Fruit fly (Drosophila melanogaster) whole organism, embryonic: Measurements from ENCODE around the gene CG31538.

Experiments
- Antp ChIP-seq: fragments of 200-800 bp; sonication (Bioruptor generic); optimal IDR thresholded peaks from 3 replicates; lab custom pipeline; 2016; ENCODE audit warnings: missing biosample characterization, missing genetic modification characterization
- B-H1 ChIP-seq: fragments of 200-800 bp; sonication (Bioruptor generic); IDR thresholded peaks from 3 replicates; pipeline ENCODE4 v1.3.6; 2022; ENCODE audit warnings: missing biosample characterization, missing genetic modification characterization
- CG11504 ChIP-seq: fragments of 200-800 bp; sonication (Bioruptor generic); optimal IDR thresholded peaks from 3 replicates; lab custom pipeline; 2019; ENCODE audit warnings: missing biosample characterization, mild to moderate bottlenecking, missing genetic modification characterization, moderate library complexity
- CG11560 ChIP-seq: fragments of 200-800 bp; sonication (Bioruptor generic); IDR thresholded peaks from 3 replicates; pipeline ENCODE4 v1.3.6; 2022; ENCODE audit warnings: missing biosample characterization, missing genetic modification characterization
- CG14441 ChIP-seq: fragments of 200-800 bp; sonication (Bioruptor generic); IDR thresholded peaks from 2 replicates; pipeline ENCODE4 v1.3.6; 2022; ENCODE audit warnings: missing biosample characterization, missing genetic modification characterization
- CG15696 ChIP-seq: fragments of 200-800 bp; sonication (Bioruptor generic); optimal IDR thresholded peaks from 2 replicates; lab custom pipeline; 2019; ENCODE audit warnings: missing biosample characterization, mild to moderate bottlenecking, missing genetic modification characterization, moderate library complexity
- CG1602 ChIP-seq: fragments of 200-800 bp; sonication (Bioruptor generic); optimal IDR thresholded peaks from 3 replicates; lab custom pipeline; 2016; ENCODE audit warnings: missing biosample characterization, missing genetic modification characterization
- CG16813 ChIP-seq: fragments of 200-800 bp; sonication (Bioruptor generic); IDR thresholded peaks from 3 replicates; pipeline ENCODE4 v1.3.6; 2022; ENCODE audit warnings: missing biosample characterization, missing genetic modification characterization; ENCODE audit not compliant: partially characterized antibody
- CG18764 ChIP-seq: fragments of 200-800 bp; sonication (Bioruptor generic); optimal IDR thresholded peaks from 3 replicates; lab custom pipeline; 2016; ENCODE audit warnings: missing biosample characterization, missing genetic modification characterization
- CG2202 ChIP-seq: fragments of 200-800 bp; sonication (Bioruptor generic); optimal IDR thresholded peaks from 2 replicates; lab custom pipeline; 2018; ENCODE audit warnings: missing biosample characterization, mild to moderate bottlenecking, missing genetic modification characterization
- CG2678 ChIP-seq: fragments of 200-800 bp; sonication (Bioruptor generic); optimal IDR thresholded peaks from 3 replicates; lab custom pipeline; 2019; ENCODE audit warnings: missing biosample characterization, mild to moderate bottlenecking, missing genetic modification characterization, moderate library complexity
- CG31224 ChIP-seq: fragments of 200-800 bp; sonication (Bioruptor generic); IDR thresholded peaks from 2 replicates; pipeline ENCODE4 v1.3.6; 2022; ENCODE audit warnings: missing biosample characterization, missing genetic modification characterization
- CG3281 ChIP-seq: fragments of 200-800 bp; sonication (Bioruptor generic); optimal IDR thresholded peaks from 3 replicates; lab custom pipeline; 2017; ENCODE audit warnings: missing biosample characterization, mild to moderate bottlenecking, missing genetic modification characterization
- CG33213 ChIP-seq: fragments of 200-800 bp; sonication (Bioruptor generic); optimal IDR thresholded peaks from 3 replicates; lab custom pipeline; 2016; ENCODE audit warnings: missing biosample characterization, missing genetic modification characterization
- CG3838 ChIP-seq: fragments of 200-800 bp; sonication (Bioruptor generic); optimal IDR thresholded peaks from 3 replicates; lab custom pipeline; 2016; ENCODE audit warnings: missing biosample characterization, missing genetic modification characterization
- CG4730 ChIP-seq: fragments of 200-800 bp; sonication (Bioruptor generic); IDR thresholded peaks from 2 replicates; pipeline ENCODE4 v1.3.6; 2022; ENCODE audit warnings: missing biosample characterization, missing genetic modification characterization
- CG4854 ChIP-seq: fragments of 200-800 bp; sonication (Bioruptor generic); optimal IDR thresholded peaks from 2 replicates; lab custom pipeline; 2016; ENCODE audit warnings: missing biosample characterization, missing genetic modification characterization, inconsistent platforms
- CG5180 ChIP-seq: fragments of 200-800 bp; sonication (Bioruptor generic); optimal IDR thresholded peaks from 3 replicates; lab custom pipeline; 2017; ENCODE audit warnings: missing biosample characterization, missing genetic modification characterization, mild to moderate bottlenecking, moderate library complexity, missing genetic modification reagents
- CG7928 ChIP-seq: fragments of 200-800 bp; sonication (Bioruptor generic); optimal IDR thresholded peaks from 2 replicates; lab custom pipeline; 2017; ENCODE audit warnings: missing biosample characterization, mild to moderate bottlenecking, missing genetic modification characterization
- CG8944 ChIP-seq: fragments of 200-800 bp; sonication (Bioruptor generic); optimal IDR thresholded peaks from 3 replicates; lab custom pipeline; 2016; ENCODE audit warnings: missing biosample characterization, missing genetic modification characterization
- CG9727 ChIP-seq: fragments of 200-800 bp; sonication (Bioruptor generic); optimal IDR thresholded peaks from 3 replicates; lab custom pipeline; 2017; ENCODE audit warnings: missing biosample characterization, mild to moderate bottlenecking, missing genetic modification characterization
- CG9817 ChIP-seq: fragments of 200-800 bp; sonication (Bioruptor generic); optimal IDR thresholded peaks from 2 replicates; lab custom pipeline; 2018; ENCODE audit warnings: missing biosample characterization, mild to moderate bottlenecking, missing genetic modification characterization, moderate library complexity
- CG9932 ChIP-seq: fragments of 200-800 bp; sonication (Bioruptor generic); IDR thresholded peaks from 2 replicates; pipeline ENCODE4 v1.3.6; 2022; ENCODE audit warnings: missing biosample characterization, missing genetic modification characterization
- Camta ChIP-seq: fragments of 200-800 bp; sonication (Bioruptor generic); optimal IDR thresholded peaks from 2 replicates; lab custom pipeline; 2016; ENCODE audit warnings: missing biosample characterization, missing genetic modification characterization
- Dbx ChIP-seq: fragments of 200-800 bp; sonication (Bioruptor generic); IDR thresholded peaks from 3 replicates; pipeline ENCODE4 v1.3.6; 2022; ENCODE audit warnings: missing biosample characterization, missing genetic modification characterization
- Dek ChIP-seq: fragments of 200-800 bp; sonication (Bioruptor generic); optimal IDR thresholded peaks from 3 replicates; lab custom pipeline; 2019; ENCODE audit warnings: missing biosample characterization, mild to moderate bottlenecking, missing genetic modification characterization, moderate library complexity
- Dp ChIP-seq: fragments of 200-800 bp; sonication (Bioruptor generic); optimal IDR thresholded peaks from 2 replicates; lab custom pipeline; 2018; ENCODE audit warnings: missing biosample characterization, mild to moderate bottlenecking, missing genetic modification characterization, moderate library complexity
- Dref ChIP-seq: fragments of 200-800 bp; sonication (Bioruptor generic); IDR thresholded peaks from 2 replicates; pipeline ENCODE4 v1.3.6; 2022; ENCODE audit warnings: missing biosample characterization, missing genetic modification characterization
- Drgx ChIP-seq: fragments of 200-800 bp; sonication (Bioruptor generic); IDR thresholded peaks from 2 replicates; pipeline ENCODE4 v1.3.6; 2022; ENCODE audit warnings: missing biosample characterization, missing genetic modification characterization
- HmgZ ChIP-seq: fragments of 200-800 bp; sonication (Bioruptor generic); optimal IDR thresholded peaks from 2 replicates; lab custom pipeline; 2018; ENCODE audit warnings: missing biosample characterization, mild to moderate bottlenecking, missing genetic modification characterization
- Hsf ChIP-seq: fragments of 200-800 bp; sonication (Bioruptor generic); optimal IDR thresholded peaks from 3 replicates; lab custom pipeline; 2016; ENCODE audit warnings: missing biosample characterization, missing genetic modification characterization
- Mrtf ChIP-seq: fragments of 200-800 bp; sonication (Bioruptor generic); IDR thresholded peaks from 3 replicates; pipeline ENCODE4 v1.3.6; 2022; ENCODE audit warnings: missing biosample characterization, missing genetic modification characterization
- Ptx1 ChIP-seq: fragments of 200-800 bp; sonication (Bioruptor generic); IDR thresholded peaks from 2 replicates; pipeline ENCODE4 v1.3.6; 2022; ENCODE audit warnings: missing biosample characterization, missing genetic modification characterization
- Spps ChIP-seq: fragments of 200-800 bp; sonication (Bioruptor generic); optimal IDR thresholded peaks from 2 replicates; lab custom pipeline; 2018; ENCODE audit warnings: missing biosample characterization, mild to moderate bottlenecking, missing genetic modification characterization
- ac ChIP-seq: fragments of 200-800 bp; sonication (Bioruptor generic); optimal IDR thresholded peaks from 3 replicates; lab custom pipeline; 2017; ENCODE audit warnings: missing biosample characterization, mild to moderate bottlenecking, missing genetic modification characterization
- bsh ChIP-seq, 2 experiments: fragments of 200-800 bp; sonication (Bioruptor generic); optimal IDR thresholded peaks; 2 replicates each; lab custom pipeline; 2017 to 2018; ENCODE audit warnings: mild to moderate bottlenecking in 2 of 2, missing biosample characterization in 2 of 2, missing genetic modification characterization in 2 of 2, moderate library complexity in 1 of 2
- ftz-f1 ChIP-seq: fragments of 200-800 bp; sonication (Bioruptor generic); optimal IDR thresholded peaks from 2 replicates; lab custom pipeline; 2016; ENCODE audit warnings: missing biosample characterization, missing genetic modification characterization
- gcm ChIP-seq: fragments of 200-800 bp; sonication (Bioruptor generic); optimal IDR thresholded peaks from 2 replicates; lab custom pipeline; 2019; ENCODE audit warnings: missing biosample characterization, mild to moderate bottlenecking, missing genetic modification characterization, moderate library complexity
- gsb-n ChIP-seq: fragments of 200-800 bp; sonication (Bioruptor generic); optimal IDR thresholded peaks from 3 replicates; lab custom pipeline; 2018; ENCODE audit warnings: missing biosample characterization, mild to moderate bottlenecking, missing genetic modification characterization
- hb ChIP-seq: fragments of 200-800 bp; sonication (Bioruptor generic); IDR thresholded peaks from 3 replicates; pipeline ENCODE4 v1.3.6; 2022; ENCODE audit warnings: missing biosample characterization, missing genetic modification characterization; ENCODE audit not compliant: partially characterized antibody
- her ChIP-seq: fragments of 200-800 bp; sonication (Bioruptor generic); optimal IDR thresholded peaks from 2 replicates; lab custom pipeline; 2016; ENCODE audit warnings: missing biosample characterization, missing genetic modification characterization
- hkb ChIP-seq, 2 experiments: fragments of 200-800 bp in 1 of 2; fragments of >200 bp in 1 of 2; sonication (Bioruptor generic) in 1 of 2; IDR thresholded peaks in 1 of 2; optimal IDR thresholded peaks in 1 of 2; 2 replicates each; pipeline versions ENCODE4 v1.3.6 to Lab custom; 2017 to 2022; ENCODE audit warnings: missing biosample characterization in 1 of 2, missing genetic modification characterization in 1 of 2
- maf-S ChIP-seq: fragments of 200-800 bp; sonication (Bioruptor generic); optimal IDR thresholded peaks from 2 replicates; lab custom pipeline; 2016; ENCODE audit warnings: missing biosample characterization, missing genetic modification characterization
- oc ChIP-seq: fragments of 200-800 bp; sonication (Bioruptor generic); optimal IDR thresholded peaks from 2 replicates; lab custom pipeline; 2018; ENCODE audit warnings: missing biosample characterization, mild to moderate bottlenecking, missing genetic modification characterization, moderate library complexity
- rib ChIP-seq: fragments of 200-800 bp; sonication (Bioruptor generic); IDR thresholded peaks from 2 replicates; pipeline ENCODE4 v1.3.6; 2022; ENCODE audit warnings: missing biosample characterization, missing genetic modification characterization
- sisA ChIP-seq: fragments of 200-800 bp; sonication (Bioruptor generic); IDR thresholded peaks from 2 replicates; pipeline ENCODE4 v1.3.6; 2022; ENCODE audit warnings: missing biosample characterization, missing genetic modification characterization
- sna ChIP-seq: fragments of 200-800 bp; sonication (Bioruptor generic); IDR thresholded peaks from 2 replicates; pipeline ENCODE4 v1.3.6; 2022; ENCODE audit warnings: missing biosample characterization, missing genetic modification characterization; ENCODE audit not compliant: partially characterized antibody
- unpg ChIP-seq: fragments of 200-800 bp; sonication (Bioruptor generic); optimal IDR thresholded peaks from 3 replicates; lab custom pipeline; 2018; ENCODE audit warnings: missing biosample characterization, mild to moderate bottlenecking, missing genetic modification characterization, moderate library complexity
- zen ChIP-seq: fragments of 200-800 bp; sonication (Bioruptor generic); optimal IDR thresholded peaks from 3 replicates; lab custom pipeline; 2018; ENCODE audit warnings: missing biosample characterization, mild to moderate bottlenecking, missing genetic modification characterization, moderate library complexity

The CG31538 gene

DNA sequence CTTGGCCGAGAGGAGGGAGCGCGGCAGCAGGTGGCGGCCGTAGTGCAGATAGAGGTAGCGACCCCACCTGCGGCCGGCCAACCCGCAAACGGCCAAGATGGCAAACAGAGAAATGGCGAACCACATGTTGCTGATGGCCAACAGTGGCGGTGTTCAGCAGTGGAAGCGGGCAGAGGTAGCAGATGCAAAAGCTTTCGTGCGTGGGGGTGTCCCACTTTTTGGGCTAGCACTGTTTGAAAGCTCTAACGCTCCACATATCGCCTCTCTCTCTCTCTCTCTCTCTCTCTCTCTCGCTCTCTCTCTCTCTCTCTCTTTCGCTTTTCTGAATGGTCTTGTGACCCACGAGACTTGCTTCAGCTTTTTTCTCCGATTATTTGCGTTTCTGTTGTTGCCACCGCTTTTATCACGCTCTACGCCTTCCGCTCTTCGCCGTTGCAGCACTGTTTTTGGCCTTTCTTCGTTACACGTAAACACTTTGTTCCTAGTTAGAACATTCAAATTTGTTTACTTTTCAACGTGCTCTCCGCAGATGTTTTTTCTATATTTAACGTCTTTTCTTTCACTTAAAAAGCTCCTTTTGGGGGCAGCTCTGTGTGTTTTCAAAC lies 5.2 kb upstream of the CG31538 start (continued):
- no peak for TF ChIP-seq CG4854 (GFP tag; lab: Kevin White, UChicago)
- peak; percentile 81 for TF ChIP-seq Dbx (GFP tag; lab: Robert Waterston, UW)
- no peak for TF ChIP-seq CG1602 (GFP tag; lab: Kevin White, UChicago)
- TF ChIP-seq hb (GFP tag; lab: Robert Waterston, UW) = no peak
- TF ChIP-seq CG15696 (tag; lab: Kevin White, UChicago) = no peak
- TF ChIP-seq hkb (optimal IDR thresholded peaks at IDR 0.05; lab: Kevin White, UChicago) = no peak
- TF ChIP-seq hkb (GFP tag; IDR thresholded peaks at IDR 0.05; lab: Robert Waterston, UW) = peak; percentile 45
- TF ChIP-seq CG9817 (tag; lab: Kevin White, UChicago) = no peak
- no peak for TF ChIP-seq CG18764
- no peak for TF ChIP-seq CG4730 (GFP tag; lab: Robert Waterston, UW)
- TF ChIP-seq Camta (GFP tag; lab: Kevin White, UChicago) = peak; percentile 11
- no peak for TF ChIP-seq CG2202 (tag; lab: Kevin White, UChicago)
- peak; percentile 82 for TF ChIP-seq rib
- TF ChIP-seq maf-S (GFP tag; lab: Kevin White, UChicago) = no peak
- peak; percentile 32; the same call in 1 of the 2 replicates for TF ChIP-seq sisA
- no peak for TF ChIP-seq unpg (GFP tag; lab: Kevin White, UChicago)
- no peak for TF ChIP-seq Dek
- TF ChIP-seq ac (GFP tag; lab: Kevin White, UChicago) = no peak
- no peak for TF ChIP-seq Hsf (GFP tag; lab: Kevin White, UChicago)
- no peak for TF ChIP-seq Dp (GFP tag; lab: Kevin White, UChicago)
- TF ChIP-seq CG9932 (GFP tag; lab: Robert Waterston, UW) = peak; percentile 67
- TF ChIP-seq Spps (tag; lab: Kevin White, UChicago) = no peak
- no peak for TF ChIP-seq bsh (GFP tag; optimal IDR thresholded peaks at IDR 0.05; lab: Kevin White, UChicago)
- peak; percentile 8 for TF ChIP-seq CG8944 (GFP tag; lab: Kevin White, UChicago)
- TF ChIP-seq gsb-n (tag; lab: Kevin White, UChicago) = no peak
- peak; percentile 42 for TF ChIP-seq Antp (GFP tag; lab: Kevin White, UChicago)
- TF ChIP-seq HmgZ = peak; percentile 27
- TF ChIP-seq CG5180 = no peak
- peak; percentile 40; the same call in 1 of the 2 replicates for TF ChIP-seq CG31224 (GFP tag; lab: Robert Waterston, UW)
- peak; percentile 50; the same call in 1 of the 2 replicates for TF ChIP-seq Drgx (GFP tag; lab: Robert Waterston, UW)
- TF ChIP-seq zen = no peak
- no peak for TF ChIP-seq CG2678 (tag; lab: Kevin White, UChicago)
- TF ChIP-seq CG33213 (GFP tag; lab: Kevin White, UChicago) = no peak
- TF ChIP-seq gcm = no peak
- TF ChIP-seq sna (GFP tag; lab: Robert Waterston, UW) = peak; percentile 48; the same call in 1 of the 2 replicates
- TF ChIP-seq CG7928 = no peak
- no peak for TF ChIP-seq oc
- TF ChIP-seq ftz-f1 (GFP tag; lab: Kevin White, UChicago) = peak; percentile 58
- TF ChIP-seq her (GFP tag; lab: Kevin White, UChicago) = peak; percentile 27
- TF ChIP-seq CG11504 = peak; percentile 91
- no peak; the same call in 1 of the 2 replicates for TF ChIP-seq Ptx1 (GFP tag; lab: Robert Waterston, UW)
- TF ChIP-seq CG14441 (GFP tag; lab: Robert Waterston, UW) = 0 out of 2 replicates have a peak, but pooled peaks have one; percentile 12
- TF ChIP-seq Dref (GFP tag; lab: Robert Waterston, UW) = 0 out of 2 replicates have a peak, but pooled peaks have one; percentile 23
- TF ChIP-seq B-H1 (GFP tag; lab: Robert Waterston, UW) = no peak; the same call in 2 of the 3 replicates
- no peak for TF ChIP-seq CG3838
- 0 out of 3 replicates have a peak, but pooled peaks have one; percentile 45 for TF ChIP-seq Mrtf
- TF ChIP-seq CG11560 (tag; lab: Robert Waterston, UW) = no peak
- TF ChIP-seq CG9727 = no peak
- TF ChIP-seq CG3281 (GFP tag; lab: Kevin White, UChicago) = no peak
- no peak; the same call in 2 of the 3 replicates for TF ChIP-seq CG16813 (GFP tag; lab: Robert Waterston, UW)
